Fruit fly (Drosophila melanogaster) whole organism, prepupa: ENCODE results near the gene CG12025.

Experiments used
- CG10631 ChIP-seq: fragments of 200-800 bp; sonication (Bioruptor generic); optimal IDR thresholded peaks from 2 replicates; lab custom pipeline; 2016; ENCODE audit warnings: missing biosample characterization, missing genetic modification characterization
- CG15336 ChIP-seq: fragments of 200-800 bp; sonication (Bioruptor generic); IDR thresholded peaks from 2 replicates; pipeline ENCODE4 v1.3.6; 2022; ENCODE audit warnings: missing biosample characterization, missing genetic modification characterization
- CG16779 ChIP-seq: fragments of 200-800 bp; sonication (Bioruptor generic); optimal IDR thresholded peaks from 3 replicates; lab custom pipeline; 2017; ENCODE audit warnings: missing biosample characterization, mild to moderate bottlenecking, missing genetic modification characterization
- CG3032 ChIP-seq: fragments of 200-800 bp; optimal IDR thresholded peaks from 2 replicates; lab custom pipeline; 2019; ENCODE audit warnings: missing biosample characterization, mild to moderate bottlenecking, missing genetic modification characterization, moderate library complexity
- CG31627 ChIP-seq: fragments of 200-800 bp; sonication (Bioruptor generic); optimal IDR thresholded peaks from 3 replicates; lab custom pipeline; 2016; ENCODE audit warnings: missing biosample characterization, missing genetic modification characterization
- CG34406 ChIP-seq: fragments of 200-800 bp; sonication (Bioruptor generic); optimal IDR thresholded peaks from 3 replicates; lab custom pipeline; 2016; ENCODE audit warnings: missing biosample characterization, missing genetic modification characterization
- CG6163 ChIP-seq: fragments of 200-800 bp; sonication (Bioruptor generic); IDR thresholded peaks from 3 replicates; pipeline ENCODE4 v1.3.6; 2022; ENCODE audit warnings: missing biosample characterization, missing genetic modification characterization
- CG6276 ChIP-seq: fragments of 200-800 bp; sonication (Bioruptor generic); optimal IDR thresholded peaks from 2 replicates; lab custom pipeline; 2017; ENCODE audit warnings: missing biosample characterization, mild to moderate bottlenecking, missing genetic modification characterization
- CG6792 ChIP-seq: fragments of 200-800 bp; sonication (Bioruptor generic); optimal IDR thresholded peaks from 3 replicates; lab custom pipeline; 2016; ENCODE audit warnings: missing biosample characterization, missing genetic modification characterization
- CG6854 ChIP-seq: fragments of 200-800 bp; sonication (Bioruptor generic); optimal IDR thresholded peaks from 2 replicates; lab custom pipeline; 2017; ENCODE audit warnings: missing biosample characterization, mild to moderate bottlenecking, missing genetic modification characterization
- CG7368 ChIP-seq: fragments of 200-800 bp; sonication (Bioruptor generic); optimal IDR thresholded peaks from 3 replicates; lab custom pipeline; 2016; ENCODE audit warnings: missing biosample characterization, missing genetic modification characterization
- CG8319 ChIP-seq: fragments of 200-800 bp; sonication (Bioruptor generic); optimal IDR thresholded peaks from 3 replicates; lab custom pipeline; 2016; ENCODE audit warnings: missing biosample characterization, missing genetic modification characterization
- CG9139 ChIP-seq: fragments of 200-800 bp; sonication (Bioruptor generic); optimal IDR thresholded peaks from 3 replicates; lab custom pipeline; 2017; ENCODE audit warnings: missing biosample characterization, mild to moderate bottlenecking, missing genetic modification characterization
- Eip75B ChIP-seq: fragments of 200-800 bp; sonication (Bioruptor generic); optimal IDR thresholded peaks from 3 replicates; lab custom pipeline; 2016; ENCODE audit warnings: missing biosample characterization, missing genetic modification characterization
- Eip78C ChIP-seq: fragments of 200-800 bp; sonication (Bioruptor generic); peaks from one replicate; lab custom pipeline; 2016; ENCODE audit warnings: missing biosample characterization, missing genetic modification characterization
- Ets21C ChIP-seq: fragments of 200-800 bp; sonication (Bioruptor generic); optimal IDR thresholded peaks from 3 replicates; lab custom pipeline; 2016; ENCODE audit warnings: missing biosample characterization, missing genetic modification characterization
- Ets96B ChIP-seq: fragments of 200-800 bp; optimal IDR thresholded peaks from 2 replicates; lab custom pipeline; 2019; ENCODE audit warnings: missing biosample characterization, mild to moderate bottlenecking, missing genetic modification characterization, moderate library complexity
- Gug ChIP-seq: fragments of 200-800 bp; sonication (Bioruptor generic); IDR thresholded peaks from 2 replicates; pipeline ENCODE4 v1.3.6; 2022; ENCODE audit warnings: missing biosample characterization, missing genetic modification characterization
- Hr38 ChIP-seq: sonication (Bioruptor generic); optimal IDR thresholded peaks from 2 replicates; lab custom pipeline; 2016; ENCODE audit warnings: missing biosample characterization, missing genetic modification characterization
- Hr39 ChIP-seq: fragments of 200-800 bp; sonication (Bioruptor generic); optimal IDR thresholded peaks from 2 replicates; lab custom pipeline; 2016; ENCODE audit warnings: missing biosample characterization, missing genetic modification characterization
- Smox ChIP-seq: fragments of 200-800 bp; sonication (Bioruptor generic); optimal IDR thresholded peaks from 3 replicates; lab custom pipeline; 2016; ENCODE audit warnings: missing biosample characterization, missing genetic modification characterization
- Sox14 ChIP-seq: fragments of 200-800 bp; sonication (Bioruptor generic); optimal IDR thresholded peaks from 3 replicates; lab custom pipeline; 2016; ENCODE audit warnings: missing biosample characterization, missing genetic modification characterization
- Sox15 ChIP-seq: fragments of 200-800 bp; sonication (Bioruptor generic); optimal IDR thresholded peaks from 3 replicates; lab custom pipeline; 2016; ENCODE audit warnings: missing biosample characterization, missing genetic modification characterization
- cyc ChIP-seq: fragments of 200-800 bp; sonication (Bioruptor generic); optimal IDR thresholded peaks from 3 replicates; lab custom pipeline; 2016; ENCODE audit warnings: missing biosample characterization, missing genetic modification characterization
- dac ChIP-seq: fragments of 200-800 bp; sonication (Bioruptor generic); optimal IDR thresholded peaks from 2 replicates; lab custom pipeline; 2017; ENCODE audit warnings: missing biosample characterization, mild to moderate bottlenecking, missing genetic modification characterization
- dsx ChIP-seq: fragments of 200-800 bp; optimal IDR thresholded peaks from 3 replicates; lab custom pipeline; 2019; ENCODE audit warnings: missing biosample characterization, mild to moderate bottlenecking, missing genetic modification characterization, moderate library complexity; ENCODE audit not compliant: poor library complexity, severe bottlenecking
- fd59A ChIP-seq: fragments of 200-800 bp; sonication (Bioruptor generic); optimal IDR thresholded peaks from 2 replicates; lab custom pipeline; 2017; ENCODE audit warnings: missing biosample characterization, mild to moderate bottlenecking, missing genetic modification characterization, missing genetic modification reagents
- lz ChIP-seq: fragments of 200-800 bp; sonication (Bioruptor generic); optimal IDR thresholded peaks from 3 replicates; lab custom pipeline; 2016; ENCODE audit warnings: missing biosample characterization, missing genetic modification characterization
- salr ChIP-seq, 2 experiments: fragments of 200-800 bp; sonication (Bioruptor generic); optimal IDR thresholded peaks; 3 replicates each; lab custom pipeline; 2016 to 2018; ENCODE audit warnings: missing biosample characterization in 2 of 2, missing genetic modification characterization in 2 of 2, mild to moderate bottlenecking in 1 of 2
- spab ChIP-seq: fragments of 200-800 bp; sonication (Bioruptor generic); optimal IDR thresholded peaks from 2 replicates; lab custom pipeline; 2017; ENCODE audit warnings: missing biosample characterization, mild to moderate bottlenecking, missing genetic modification characterization, missing genetic modification reagents
- ss ChIP-seq, 2 experiments: fragments of 200-800 bp; sonication (Bioruptor generic); optimal IDR thresholded peaks; 2 replicates in 1 of 2; 3 replicates in 1 of 2; lab custom pipeline; 2017 to 2018; ENCODE audit warnings: mild to moderate bottlenecking in 2 of 2, missing biosample characterization in 2 of 2, missing genetic modification characterization in 2 of 2, moderate library complexity in 1 of 2
- svp ChIP-seq: fragments of 200-800 bp; sonication (Bioruptor generic); peaks from one replicate; lab custom pipeline; 2016; ENCODE audit warnings: missing biosample characterization, missing genetic modification characterization

CG12025 gene

dm6 chr3L:1910107-1910506, 44.9 kb downstream of the CG12025 start, which contains the start of gene dsb:
TSS of gene dsb (minus strand) at chr3L:1910197.
- no peak for TF ChIP-seq CG7368 (GFP tag; lab: Kevin White, UChicago)
- TF ChIP-seq CG3032 (tag; lab: Kevin White, UChicago), result no peak
- 0 out of 3 replicates have a peak, but pooled peaks have one; percentile 40 for TF ChIP-seq CG6163
- no peak for TF ChIP-seq Hr39
- peak; percentile 32 for TF ChIP-seq Eip78C (GFP tag; lab: Kevin White, UChicago)
- TF ChIP-seq ss (GFP tag; optimal IDR thresholded peaks at IDR 0.05; lab: Kevin White, UChicago), result peak in 1 of 2 experiments; percentile 16
- TF ChIP-seq svp (GFP tag; lab: Kevin White, UChicago), result peak; percentile 64
- TF ChIP-seq CG34406 (GFP tag; lab: Kevin White, UChicago), result no peak
- no peak for TF ChIP-seq CG16779 (tag; lab: Kevin White, UChicago)
- no peak for TF ChIP-seq spab (GFP tag; lab: Kevin White, UChicago)

dm6 chr3L:1914668-1915067, 49.4 kb downstream of the CG12025 start:
- no peak for TF ChIP-seq Gug (GFP tag; lab: Robert Waterston, UW)
- TF ChIP-seq CG10631 (GFP tag; lab: Kevin White, UChicago), result no peak
- TF ChIP-seq Smox (GFP tag; lab: Kevin White, UChicago), result no peak
- TF ChIP-seq CG6792, result no peak
- no peak for TF ChIP-seq Sox14 (GFP tag; lab: Kevin White, UChicago)
- no peak for TF ChIP-seq cyc
- no peak for TF ChIP-seq CG8319 (GFP tag; lab: Kevin White, UChicago)
- TF ChIP-seq ss (GFP tag; optimal IDR thresholded peaks at IDR 0.05; lab: Kevin White, UChicago), result no peak
- TF ChIP-seq Ets21C (GFP tag; lab: Kevin White, UChicago), result no peak
- TF ChIP-seq CG3032 (tag; lab: Kevin White, UChicago), result no peak
- TF ChIP-seq CG15336 (GFP tag; lab: Robert Waterston, UW), result no peak
- TF ChIP-seq dsx, result no peak
- TF ChIP-seq CG31627, result no peak
- TF ChIP-seq lz (GFP tag; lab: Kevin White, UChicago), result no peak
- no peak for TF ChIP-seq Eip75B
- TF ChIP-seq CG6276 (GFP tag; lab: Kevin White, UChicago), result no peak
- no peak for TF ChIP-seq salr (GFP tag; optimal IDR thresholded peaks at IDR 0.05; lab: Kevin White, UChicago)

dm6 chr3L:1916617-1917016, 51.4 kb downstream of the CG12025 start:
- TF ChIP-seq Sox15, result no peak
- no peak for TF ChIP-seq Ets96B (tag; lab: Kevin White, UChicago)
- no peak for TF ChIP-seq ss (GFP tag; optimal IDR thresholded peaks at IDR 0.05; lab: Kevin White, UChicago)
- no peak for TF ChIP-seq fd59A
- TF ChIP-seq lz (GFP tag; lab: Kevin White, UChicago), result no peak
- no peak for TF ChIP-seq CG6163
- no peak for TF ChIP-seq dac
- no peak for TF ChIP-seq svp (GFP tag; lab: Kevin White, UChicago)
- TF ChIP-seq CG6854 (GFP tag; lab: Kevin White, UChicago), result no peak
- TF ChIP-seq Hr38 (GFP tag; lab: Kevin White, UChicago), result no peak
- TF ChIP-seq CG9139, result no peak
- TF ChIP-seq, all 60 proteins: peak for 0
